Fruit fly (Drosophila melanogaster) whole organism, embryonic: ENCODE results near the gene CG9760.
A peak's percentile ranks its signal among the peaks of the same experiment; 100 is the strongest.

Experiments
- Ada2b ChIP-seq: fragments of 200-800 bp; sonication (Bioruptor generic); IDR thresholded peaks from 2 replicates; pipeline ENCODE4 v1.3.6; 2022; ENCODE audit warnings: missing biosample characterization, missing genetic modification characterization
- B-H1 ChIP-seq: fragments of 200-800 bp; sonication (Bioruptor generic); IDR thresholded peaks from 3 replicates; pipeline ENCODE4 v1.3.6; 2022; ENCODE audit warnings: missing biosample characterization, missing genetic modification characterization
- B-H2 ChIP-seq: fragments of 200-800 bp; sonication (Bioruptor generic); optimal IDR thresholded peaks from 2 replicates; lab custom pipeline; 2018; ENCODE audit warnings: missing biosample characterization, mild to moderate bottlenecking, missing genetic modification characterization
- CG10267 ChIP-seq: fragments of 200-800 bp; sonication (Bioruptor generic); optimal IDR thresholded peaks from 2 replicates; lab custom pipeline; 2018; ENCODE audit warnings: missing biosample characterization, mild to moderate bottlenecking, missing genetic modification characterization, moderate library complexity
- CG10274 ChIP-seq: fragments of 200-800 bp; sonication (Bioruptor generic); optimal IDR thresholded peaks from 3 replicates; lab custom pipeline; 2017; ENCODE audit warnings: missing biosample characterization, mild to moderate bottlenecking, missing genetic modification characterization
- CG12071 ChIP-seq: fragments of 200-800 bp; sonication (Bioruptor generic); optimal IDR thresholded peaks from 3 replicates; lab custom pipeline; 2018; ENCODE audit warnings: missing biosample characterization, mild to moderate bottlenecking, missing genetic modification characterization
- CG12391 ChIP-seq: fragments of 200-800 bp; sonication (Bioruptor generic); optimal IDR thresholded peaks from 3 replicates; lab custom pipeline; 2018; ENCODE audit warnings: missing biosample characterization, mild to moderate bottlenecking, missing genetic modification characterization, moderate library complexity
- CG1529 ChIP-seq: fragments of 200-800 bp; sonication (Bioruptor generic); optimal IDR thresholded peaks from 3 replicates; lab custom pipeline; 2018; ENCODE audit warnings: missing biosample characterization, missing genetic modification characterization
- CG2129 ChIP-seq: fragments of 200-800 bp; sonication (Bioruptor generic); IDR thresholded peaks from 2 replicates; pipeline ENCODE4 v1.3.6; 2022; ENCODE audit warnings: missing biosample characterization, missing genetic modification characterization; ENCODE audit not compliant: partially characterized antibody
- CG2199 ChIP-seq: fragments of 200-800 bp; sonication (Bioruptor generic); IDR thresholded peaks from 3 replicates; pipeline ENCODE4 v1.3.6; 2022; ENCODE audit warnings: missing biosample characterization, missing genetic modification characterization
- CG31365 ChIP-seq: fragments of 200-800 bp; sonication (Bioruptor generic); optimal IDR thresholded peaks from 2 replicates; lab custom pipeline; 2018; ENCODE audit warnings: missing biosample characterization, mild to moderate bottlenecking, missing genetic modification characterization
- CG33213 ChIP-seq: fragments of 200-800 bp; sonication (Bioruptor generic); optimal IDR thresholded peaks from 3 replicates; lab custom pipeline; 2016; ENCODE audit warnings: missing biosample characterization, missing genetic modification characterization
- CG34224 ChIP-seq: fragments of 200-800 bp; sonication (Bioruptor generic); IDR thresholded peaks from 3 replicates; pipeline ENCODE4 v1.3.6; 2022; ENCODE audit warnings: missing biosample characterization, missing genetic modification characterization; ENCODE audit not compliant: partially characterized antibody
- CG34376 ChIP-seq: fragments of 200-800 bp; sonication (Bioruptor generic); optimal IDR thresholded peaks from 2 replicates; lab custom pipeline; 2018; ENCODE audit warnings: missing biosample characterization, mild to moderate bottlenecking, missing genetic modification characterization
- CG4707 ChIP-seq: fragments of 200-800 bp; sonication (Bioruptor generic); optimal IDR thresholded peaks from 2 replicates; lab custom pipeline; 2018; ENCODE audit warnings: missing biosample characterization, mild to moderate bottlenecking, missing genetic modification characterization, moderate library complexity
- CG4820 ChIP-seq: fragments of 200-800 bp; sonication (Bioruptor generic); optimal IDR thresholded peaks from 3 replicates; lab custom pipeline; 2016; ENCODE audit warnings: missing biosample characterization, missing genetic modification characterization
- CG5180 ChIP-seq: fragments of 200-800 bp; sonication (Bioruptor generic); optimal IDR thresholded peaks from 3 replicates; lab custom pipeline; 2017; ENCODE audit warnings: missing biosample characterization, missing genetic modification characterization, mild to moderate bottlenecking, moderate library complexity, missing genetic modification reagents
- Dfd ChIP-seq, 2 experiments: fragments of >200 bp; optimal IDR thresholded peaks; 2 replicates each; lab custom pipeline; 2017; ENCODE audit warnings: missing biosample characterization in 2 of 2, missing genetic modification characterization in 2 of 2
- Gsc ChIP-seq: fragments of 200-800 bp; sonication (Bioruptor generic); IDR thresholded peaks from 2 replicates; pipeline ENCODE4 v1.3.6; 2022; ENCODE audit warnings: missing biosample characterization, missing genetic modification characterization
- H15 ChIP-seq: fragments of 200-800 bp; sonication (Bioruptor generic); IDR thresholded peaks from 3 replicates; pipeline ENCODE4 v1.3.6; 2022; ENCODE audit warnings: missing biosample characterization, missing genetic modification characterization
- H2.0 ChIP-seq: fragments of 200-800 bp; sonication (Bioruptor generic); IDR thresholded peaks from 2 replicates; pipeline ENCODE4 v1.3.6; 2022; ENCODE audit warnings: missing biosample characterization, missing genetic modification characterization
- HLH4C ChIP-seq: fragments of 200-800 bp; sonication (Bioruptor generic); IDR thresholded peaks from 3 replicates; pipeline ENCODE4 v1.3.6; 2022; ENCODE audit warnings: missing biosample characterization, missing genetic modification characterization; ENCODE audit not compliant: partially characterized antibody
- Hand ChIP-seq: fragments of 200-800 bp; sonication (Bioruptor generic); optimal IDR thresholded peaks from 2 replicates; lab custom pipeline; 2017; ENCODE audit warnings: mild to moderate bottlenecking, missing biosample characterization, missing genetic modification reagents, missing genetic modification characterization
- Hmx ChIP-seq: fragments of 200-800 bp; sonication (Bioruptor generic); optimal IDR thresholded peaks from 2 replicates; lab custom pipeline; 2016; ENCODE audit warnings: missing biosample characterization, missing genetic modification characterization
- Hsf ChIP-seq: fragments of 200-800 bp; sonication (Bioruptor generic); optimal IDR thresholded peaks from 3 replicates; lab custom pipeline; 2016; ENCODE audit warnings: missing biosample characterization, missing genetic modification characterization
- MESR4 ChIP-seq: fragments of 200-800 bp; sonication (Bioruptor generic); optimal IDR thresholded peaks from 2 replicates; lab custom pipeline; 2018; ENCODE audit warnings: missing biosample characterization, mild to moderate bottlenecking, missing genetic modification characterization, moderate library complexity
- MTF-1 ChIP-seq: fragments of 200-800 bp; sonication (Bioruptor generic); optimal IDR thresholded peaks from 2 replicates; lab custom pipeline; 2018; ENCODE audit warnings: missing biosample characterization, mild to moderate bottlenecking, missing genetic modification characterization, borderline replicate concordance
- Mrtf ChIP-seq: fragments of 200-800 bp; sonication (Bioruptor generic); IDR thresholded peaks from 3 replicates; pipeline ENCODE4 v1.3.6; 2022; ENCODE audit warnings: missing biosample characterization, missing genetic modification characterization
- NK7.1 ChIP-seq: fragments of 200-800 bp; sonication (Bioruptor generic); optimal IDR thresholded peaks from 3 replicates; lab custom pipeline; 2016; ENCODE audit warnings: missing biosample characterization, missing genetic modification characterization
- Nf-YB ChIP-seq: fragments of 200-800 bp; sonication (Bioruptor generic); optimal IDR thresholded peaks from 3 replicates; lab custom pipeline; 2019; ENCODE audit warnings: missing biosample characterization, mild to moderate bottlenecking, missing genetic modification characterization, moderate library complexity
- Poxn ChIP-seq: fragments of 200-800 bp; sonication (Bioruptor generic); IDR thresholded peaks from 2 replicates; pipeline ENCODE4 v1.3.6; 2022; ENCODE audit warnings: missing biosample characterization, missing genetic modification characterization
- ab ChIP-seq: fragments of 200-800 bp; sonication (Bioruptor generic); optimal IDR thresholded peaks from 2 replicates; lab custom pipeline; 2016; ENCODE audit warnings: missing biosample characterization, missing genetic modification characterization
- ac ChIP-seq: fragments of 200-800 bp; sonication (Bioruptor generic); optimal IDR thresholded peaks from 3 replicates; lab custom pipeline; 2017; ENCODE audit warnings: missing biosample characterization, mild to moderate bottlenecking, missing genetic modification characterization
- bbx ChIP-seq: fragments of 200-800 bp; sonication (Bioruptor generic); IDR thresholded peaks from 2 replicates; pipeline ENCODE4 v1.3.6; 2022; ENCODE audit warnings: missing biosample characterization, missing genetic modification characterization; ENCODE audit not compliant: partially characterized antibody
- corto ChIP-seq: fragments of 200-800 bp; sonication (Bioruptor generic); optimal IDR thresholded peaks from 2 replicates; lab custom pipeline; 2016; ENCODE audit warnings: missing biosample characterization, mild to moderate bottlenecking, missing genetic modification characterization, moderate library complexity
- dan ChIP-seq: fragments of 200-800 bp; sonication (Bioruptor generic); IDR thresholded peaks from 2 replicates; pipeline ENCODE4 v1.3.6; 2022; ENCODE audit warnings: missing biosample characterization, missing genetic modification characterization
- dm ChIP-seq: fragments of 200-800 bp; sonication (Bioruptor generic); optimal IDR thresholded peaks from 3 replicates; lab custom pipeline; 2016; ENCODE audit warnings: missing biosample characterization, missing genetic modification characterization
- dmrt11E ChIP-seq: fragments of 200-800 bp; sonication (Bioruptor generic); optimal IDR thresholded peaks from 3 replicates; lab custom pipeline; 2018; ENCODE audit warnings: missing biosample characterization, mild to moderate bottlenecking, missing genetic modification characterization, moderate library complexity
- eyg ChIP-seq: fragments of 200-800 bp; sonication (Bioruptor generic); optimal IDR thresholded peaks from 3 replicates; lab custom pipeline; 2016; ENCODE audit warnings: missing biosample characterization, missing genetic modification characterization
- fd3F ChIP-seq: fragments of 200-800 bp; sonication (Bioruptor generic); optimal IDR thresholded peaks from 2 replicates; lab custom pipeline; 2018; ENCODE audit warnings: missing biosample characterization, mild to moderate bottlenecking, missing genetic modification characterization, moderate library complexity
- insv ChIP-seq, 2 experiments: fragments of 200-800 bp; sonication (Bioruptor generic); optimal IDR thresholded peaks; 3 replicates each; lab custom pipeline; 2016 to 2018; ENCODE audit warnings: missing biosample characterization in 2 of 2, missing genetic modification characterization in 2 of 2
- inv ChIP-seq: fragments of 200-800 bp; sonication (Bioruptor generic); IDR thresholded peaks from 2 replicates; pipeline ENCODE4 v1.3.6; 2022; ENCODE audit warnings: missing biosample characterization, missing genetic modification characterization; ENCODE audit not compliant: partially characterized antibody
- luna ChIP-seq: fragments of 200-800 bp; sonication (Bioruptor generic); optimal IDR thresholded peaks from 2 replicates; lab custom pipeline; 2016; ENCODE audit warnings: missing biosample characterization, missing genetic modification characterization
- onecut ChIP-seq: fragments of 200-800 bp; sonication (Bioruptor generic); IDR thresholded peaks from 2 replicates; pipeline ENCODE4 v1.3.6; 2022; ENCODE audit warnings: missing biosample characterization, missing genetic modification characterization
- pb ChIP-seq: fragments of 200-800 bp; sonication (Bioruptor generic); optimal IDR thresholded peaks from 3 replicates; lab custom pipeline; 2016; ENCODE audit warnings: missing biosample characterization, missing genetic modification characterization
- peb ChIP-seq: fragments of 200-800 bp; sonication (Bioruptor generic); IDR thresholded peaks from 2 replicates; pipeline ENCODE4 v1.3.6; 2022; ENCODE audit warnings: missing biosample characterization, missing genetic modification characterization
- psq ChIP-seq: fragments of 200-800 bp; sonication (Bioruptor generic); optimal IDR thresholded peaks from 2 replicates; lab custom pipeline; 2017; ENCODE audit warnings: missing biosample characterization, missing genetic modification characterization
- pzg ChIP-seq: fragments of 200-800 bp; sonication (Bioruptor generic); optimal IDR thresholded peaks from 3 replicates; lab custom pipeline; 2018; ENCODE audit warnings: missing biosample characterization, mild to moderate bottlenecking, missing genetic modification characterization, moderate library complexity
- slou ChIP-seq: fragments of 200-800 bp; sonication (Bioruptor generic); optimal IDR thresholded peaks from 3 replicates; lab custom pipeline; 2016; ENCODE audit warnings: missing biosample characterization, missing genetic modification characterization
- sqz ChIP-seq: fragments of 200-800 bp; sonication (Bioruptor generic); optimal IDR thresholded peaks from 3 replicates; lab custom pipeline; 2018; ENCODE audit warnings: missing biosample characterization, mild to moderate bottlenecking, missing genetic modification characterization
- z ChIP-seq: fragments of 200-800 bp; sonication (Bioruptor generic); IDR thresholded peaks from 3 replicates; pipeline ENCODE4 v1.3.6; 2022; ENCODE audit warnings: missing biosample characterization, missing genetic modification characterization

The CG9760 gene

dm6 chr3L:12136630-12137029 lies 26.9 kb downstream of the CG9760 start, which contains the start of the genes CG5645 and Atg12 (continued):
- TF ChIP-seq CG4820 (peak; percentile 60), Poxn (GFP tag; lab: Robert Waterston, UW) (no peak), dan (no peak), Ada2b (GFP tag; lab: Robert Waterston, UW) (peak; percentile 59; the same call in 1 of the 2 replicates), fd3F (GFP tag; lab: Kevin White, UChicago) (peak; percentile 8), dmrt11E (tag; lab: Kevin White, UChicago) (peak; percentile 40), dm (GFP tag; lab: Kevin White, UChicago) (no peak), inv (GFP tag; lab: Robert Waterston, UW) (peak; percentile 79), CG12391 (tag; lab: Kevin White, UChicago) (peak; percentile 78), CG5180 (GFP tag; lab: Kevin White, UChicago) (no peak), Hand (GFP tag; lab: Kevin White, UChicago) (no peak), CG2199 (GFP tag; lab: Robert Waterston, UW) (no peak), CG33213 (GFP tag; lab: Kevin White, UChicago) (no peak), z (GFP tag; lab: Robert Waterston, UW) (no peak), pb (GFP tag; lab: Kevin White, UChicago) (no peak), MESR4 (GFP tag; lab: Kevin White, UChicago) (no peak), Hmx (GFP tag; lab: Kevin White, UChicago) (peak; percentile 50), Dfd (GFP tag; optimal IDR thresholded peaks at IDR 0.05; lab: Kevin White, UChicago) (no peak), CG10274 (GFP tag; lab: Kevin White, UChicago) (no peak), peb (no peak), onecut (GFP tag; lab: Robert Waterston, UW) (no peak), ab (GFP tag; lab: Kevin White, UChicago) (no peak), H2.0 (GFP tag; lab: Robert Waterston, UW) (no peak), eyg (GFP tag; lab: Kevin White, UChicago) (no peak), MTF-1 (GFP tag; lab: Kevin White, UChicago) (no peak), Hsf (peak; percentile 4), luna (GFP tag; lab: Kevin White, UChicago) (no peak), CG31365 (tag; lab: Kevin White, UChicago) (no peak), CG2129 (GFP tag; lab: Robert Waterston, UW) (peak; percentile 73), pzg (peak; percentile 40), H15 (GFP tag; lab: Robert Waterston, UW) (no peak; the same call in 2 of the 3 replicates), Gsc (GFP tag; lab: Robert Waterston, UW) (no peak), insv (GFP tag; optimal IDR thresholded peaks at IDR 0.05; lab: Kevin White, UChicago) (no peak), Mrtf (GFP tag; lab: Robert Waterston, UW) (no peak), psq (GFP tag; lab: Kevin White, UChicago) (no peak), CG1529 (GFP tag; lab: Kevin White, UChicago) (no peak), ac (GFP tag; lab: Kevin White, UChicago) (no peak), slou (peak; percentile 56), B-H2 (peak; percentile 54), bbx (peak; percentile 71), corto (GFP tag; lab: Kevin White, UChicago) (peak; percentile 54), NK7.1 (GFP tag; lab: Kevin White, UChicago) (no peak), CG34224 (GFP tag; lab: Robert Waterston, UW) (peak; percentile 82), CG4707 (GFP tag; lab: Kevin White, UChicago) (no peak), CG12071 (GFP tag; lab: Kevin White, UChicago) (no peak), HLH4C (GFP tag; lab: Robert Waterston, UW) (peak; percentile 66; the same call in 2 of the 3 replicates), CG34376 (GFP tag; lab: Kevin White, UChicago) (peak; percentile 57), B-H1 (GFP tag; lab: Robert Waterston, UW) (no peak), CG10267 (tag; lab: Kevin White, UChicago) (peak; percentile 78), Nf-YB (GFP tag; lab: Kevin White, UChicago) (no peak), sqz (GFP tag; lab: Kevin White, UChicago) (no peak)
